ENCODE assay signal across 2 fruit fly cellular contexts in the genomic region with DNA sequence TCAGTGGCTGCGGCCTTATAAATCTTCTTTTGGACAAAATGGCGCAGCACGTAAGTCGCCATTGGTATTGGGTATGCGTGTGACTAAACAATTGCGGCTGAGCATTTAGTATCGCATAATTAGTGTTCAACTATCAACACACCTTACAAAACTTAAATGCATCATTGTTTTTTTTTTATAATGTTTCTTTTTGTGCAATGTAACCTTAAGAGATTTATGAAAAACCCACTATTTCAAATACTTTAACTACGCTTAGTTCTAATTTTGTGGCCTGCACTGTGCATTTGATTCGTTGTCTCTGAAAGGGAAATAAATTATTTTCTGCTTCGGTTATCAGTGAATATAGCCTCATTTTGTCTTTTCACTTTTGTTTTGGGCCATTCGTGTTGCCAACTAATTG.
A peak's percentile ranks its signal among the peaks of the same experiment; 100 is the strongest.
TF ChIP-seq lines count a peak whose summit lies in the region.

No protein-coding gene starts in this region.

TF ChIP-seq in whole organism, embryonic, 481 proteins besides CTCF, POLR2A, EP300 and RAD21 (continued from another document and continues in another):
- TF ChIP-seq CG13775 (GFP tag; optimal IDR thresholded peaks at IDR 0.05; lab: Kevin White, UChicago), result peak; percentile 46
- TF ChIP-seq Lhr (GFP tag; optimal IDR thresholded peaks at IDR 0.05; lab: Kevin White, UChicago), result no peak
- no peak for TF ChIP-seq CG3838 (GFP tag; optimal IDR thresholded peaks at IDR 0.05; lab: Kevin White, UChicago)
- TF ChIP-seq CG1529 (GFP tag; optimal IDR thresholded peaks at IDR 0.05; lab: Kevin White, UChicago), result peak; percentile 22
- 0 out of 3 replicates have a peak, but pooled peaks have one; percentile 46 for TF ChIP-seq H15 (GFP tag; IDR thresholded peaks at IDR 0.05; lab: Robert Waterston, UW)
- no peak for TF ChIP-seq CG31224 (GFP tag; IDR thresholded peaks at IDR 0.05; lab: Robert Waterston, UW)
- TF ChIP-seq CG33213 (GFP tag; optimal IDR thresholded peaks at IDR 0.05; lab: Kevin White, UChicago), result no peak
- 0 out of 2 replicates have a peak, but pooled peaks have one; percentile 29 for TF ChIP-seq CG6272 (GFP tag; IDR thresholded peaks at IDR 0.05; lab: Robert Waterston, UW)
- peak; percentile 56 for TF ChIP-seq grau (tag; optimal IDR thresholded peaks at IDR 0.05; lab: Kevin White, UChicago)
- peak; percentile 44 for TF ChIP-seq CG8924 (tag; optimal IDR thresholded peaks at IDR 0.05; lab: Kevin White, UChicago)
- TF ChIP-seq NfI (GFP tag; optimal IDR thresholded peaks at IDR 0.05; lab: Kevin White, UChicago), result peak; percentile 54
- no peak for TF ChIP-seq CG3065 (GFP tag; optimal IDR thresholded peaks at IDR 0.05; lab: Kevin White, UChicago)
- TF ChIP-seq phol (tag; optimal IDR thresholded peaks at IDR 0.05; lab: Kevin White, UChicago), result peak; percentile 77
- TF ChIP-seq unc-4 (GFP tag; IDR thresholded peaks at IDR 0.05; lab: Robert Waterston, UW; ENCODE audit: partially characterized antibody), result no peak
- no peak for TF ChIP-seq hb (GFP tag; IDR thresholded peaks at IDR 0.05; lab: Robert Waterston, UW; ENCODE audit: partially characterized antibody)
- peak; percentile 21 for TF ChIP-seq disco-r (GFP tag; optimal IDR thresholded peaks at IDR 0.05; lab: Kevin White, UChicago)
- peak; percentile 77 for TF ChIP-seq CG18599 (GFP tag; optimal IDR thresholded peaks at IDR 0.05; lab: Kevin White, UChicago)
- TF ChIP-seq odd (GFP tag; optimal IDR thresholded peaks at IDR 0.05; lab: Kevin White, UChicago), result peak; percentile 54
- no peak for TF ChIP-seq insv (GFP tag; optimal IDR thresholded peaks at IDR 0.05; lab: Kevin White, UChicago)
- no peak for TF ChIP-seq Gsc (GFP tag; IDR thresholded peaks at IDR 0.05; lab: Robert Waterston, UW)
- TF ChIP-seq wek (GFP tag; optimal IDR thresholded peaks at IDR 0.05; lab: Kevin White, UChicago), result no peak
- no peak for TF ChIP-seq CG8478 (optimal IDR thresholded peaks at IDR 0.05; lab: Kevin White, UChicago)
- peak; percentile 55 for TF ChIP-seq CG8388 (GFP tag; optimal IDR thresholded peaks at IDR 0.05; lab: Kevin White, UChicago)
- no peak for TF ChIP-seq CG18011 (GFP tag; optimal IDR thresholded peaks at IDR 0.05; lab: Kevin White, UChicago)
- no peak for TF ChIP-seq ERR (GFP tag; optimal IDR thresholded peaks at IDR 0.05; lab: Kevin White, UChicago)
- TF ChIP-seq Eip74EF (GFP tag; optimal IDR thresholded peaks at IDR 0.05; lab: Kevin White, UChicago), result peak in 1 of 2 experiments; percentile 28
- no peak for TF ChIP-seq repo (GFP tag; optimal IDR thresholded peaks at IDR 0.05; lab: Kevin White, UChicago)
- peak; percentile 40; the same call in 1 of the 2 replicates for TF ChIP-seq peb (GFP tag; IDR thresholded peaks at IDR 0.05; lab: Robert Waterston, UW)
- no peak for TF ChIP-seq p53 (GFP tag; optimal IDR thresholded peaks at IDR 0.05; lab: Kevin White, UChicago)
- no peak for TF ChIP-seq prd (optimal IDR thresholded peaks at IDR 0.05; lab: Kevin White, UChicago)
- peak; percentile 81 for TF ChIP-seq prd (GFP tag; IDR thresholded peaks at IDR 0.05; lab: Robert Waterston, UW)
- peak; percentile 61 for TF ChIP-seq Fer1 (GFP tag; optimal IDR thresholded peaks at IDR 0.05; lab: Kevin White, UChicago)
- TF ChIP-seq Oaz (GFP tag; IDR thresholded peaks at IDR 0.05; lab: Robert Waterston, UW), result no peak
- no peak for TF ChIP-seq CG16813 (GFP tag; IDR thresholded peaks at IDR 0.05; lab: Robert Waterston, UW; ENCODE audit: partially characterized antibody)
- TF ChIP-seq al (GFP tag; IDR thresholded peaks at IDR 0.05; lab: Robert Waterston, UW), result peak; percentile 30; the same call in 1 of the 2 replicates
- peak; percentile 4 for TF ChIP-seq CG2202 (tag; optimal IDR thresholded peaks at IDR 0.05; lab: Kevin White, UChicago)
- TF ChIP-seq crol (GFP tag; IDR thresholded peaks at IDR 0.05; lab: Robert Waterston, UW), result no peak
- no peak for TF ChIP-seq Aef1 (GFP tag; IDR thresholded peaks at IDR 0.05; lab: Robert Waterston, UW)
- TF ChIP-seq CG18476 (GFP tag; optimal IDR thresholded peaks at IDR 0.05; lab: Kevin White, UChicago), result no peak
- TF ChIP-seq CG12219 (GFP tag; optimal IDR thresholded peaks at IDR 0.05; lab: Kevin White, UChicago), result peak; percentile 61
- TF ChIP-seq CG11247 (GFP tag; IDR thresholded peaks at IDR 0.05; lab: Robert Waterston, UW), result no peak
- no peak for TF ChIP-seq CG9876 (GFP tag; optimal IDR thresholded peaks at IDR 0.05; lab: Kevin White, UChicago)
- no peak for TF ChIP-seq CG13287 (GFP tag; IDR thresholded peaks at IDR 0.05; lab: Robert Waterston, UW; ENCODE audit: partially characterized antibody)
- peak; percentile 62 for TF ChIP-seq H2.0 (GFP tag; IDR thresholded peaks at IDR 0.05; lab: Robert Waterston, UW)
- TF ChIP-seq Chrac-16 (GFP tag; optimal IDR thresholded peaks at IDR 0.05; lab: Kevin White, UChicago), result peak; percentile 54
- TF ChIP-seq CG11696 (GFP tag; IDR thresholded peaks at IDR 0.05; lab: Robert Waterston, UW), result peak; percentile 85
- peak; percentile 60 for TF ChIP-seq CG8089 (GFP tag; optimal IDR thresholded peaks at IDR 0.05; lab: Kevin White, UChicago)
- peak; percentile 60 for TF ChIP-seq cwo (GFP tag; optimal IDR thresholded peaks at IDR 0.05; lab: Kevin White, UChicago)
- TF ChIP-seq crc (GFP tag; optimal IDR thresholded peaks at IDR 0.05; lab: Kevin White, UChicago), result no peak
- TF ChIP-seq nmo (GFP tag; optimal IDR thresholded peaks at IDR 0.05; lab: Kevin White, UChicago), result peak; percentile 63
- TF ChIP-seq Nf-YB (GFP tag; optimal IDR thresholded peaks at IDR 0.05; lab: Kevin White, UChicago), result peak; percentile 38
- TF ChIP-seq sd (tag; optimal IDR thresholded peaks at IDR 0.05; lab: Kevin White, UChicago), result no peak
- peak; percentile 53 for TF ChIP-seq CG18262 (tag; optimal IDR thresholded peaks at IDR 0.05; lab: Kevin White, UChicago)
- TF ChIP-seq CG11723 (GFP tag; optimal IDR thresholded peaks at IDR 0.05; lab: Kevin White, UChicago), result no peak
- peak; percentile 23 for TF ChIP-seq Jarid2 (GFP tag; optimal IDR thresholded peaks at IDR 0.05; lab: Kevin White, UChicago)
- peak; percentile 69 for TF ChIP-seq BtbVII (GFP tag; optimal IDR thresholded peaks at IDR 0.05; lab: Kevin White, UChicago)
- TF ChIP-seq Dip3 (GFP tag; optimal IDR thresholded peaks at IDR 0.05; lab: Kevin White, UChicago), result peak; percentile 34
- no peak for TF ChIP-seq CG14965 (GFP tag; optimal IDR thresholded peaks at IDR 0.05; lab: Kevin White, UChicago; ENCODE audit: borderline replicate concordance)
- peak; percentile 58 for TF ChIP-seq salm (tag; optimal IDR thresholded peaks at IDR 0.05; lab: Kevin White, UChicago)
- peak; percentile 51 for TF ChIP-seq bab2 (GFP tag; optimal IDR thresholded peaks at IDR 0.05; lab: Kevin White, UChicago)
- no peak for TF ChIP-seq CG1792 (GFP tag; optimal IDR thresholded peaks at IDR 0.05; lab: Kevin White, UChicago)
- TF ChIP-seq Dfd (GFP tag; optimal IDR thresholded peaks at IDR 0.05; lab: Kevin White, UChicago), result no peak
- TF ChIP-seq CG11560 (tag; IDR thresholded peaks at IDR 0.05; lab: Robert Waterston, UW), result 0 out of 3 replicates have a peak, but pooled peaks have one; percentile 29

TF ChIP-seq in whole organism, prepupa, 60 proteins besides CTCF, POLR2A, EP300 and RAD21 (continued from another document):
- peak; percentile 14 for TF ChIP-seq fd59A (GFP tag; optimal IDR thresholded peaks at IDR 0.05; lab: Kevin White, UChicago)
- TF ChIP-seq CG9139 (GFP tag; optimal IDR thresholded peaks at IDR 0.05; lab: Kevin White, UChicago), result no peak
- peak; percentile 59 for TF ChIP-seq CG34406 (GFP tag; optimal IDR thresholded peaks at IDR 0.05; lab: Kevin White, UChicago)
- peak; percentile 8 for TF ChIP-seq CG6854 (GFP tag; optimal IDR thresholded peaks at IDR 0.05; lab: Kevin White, UChicago)
- TF ChIP-seq CG11902 (GFP tag; optimal IDR thresholded peaks at IDR 0.05; lab: Kevin White, UChicago), result peak; percentile 43
- peak; percentile 55 for TF ChIP-seq topi (GFP tag; optimal IDR thresholded peaks at IDR 0.05; lab: Kevin White, UChicago)
- no peak for TF ChIP-seq fkh (GFP tag; optimal IDR thresholded peaks at IDR 0.05; lab: Kevin White, UChicago)
- TF ChIP-seq CG31627 (GFP tag; optimal IDR thresholded peaks at IDR 0.05; lab: Kevin White, UChicago), result peak; percentile 78
- no peak for TF ChIP-seq CG16779 (tag; optimal IDR thresholded peaks at IDR 0.05; lab: Kevin White, UChicago)
- TF ChIP-seq dsx (GFP tag; optimal IDR thresholded peaks at IDR 0.05; lab: Kevin White, UChicago; ENCODE audit: poor library complexity, severe bottlenecking), result no peak
- peak; percentile 77; the same call in 2 of the 3 replicates for TF ChIP-seq CG8119 (GFP tag; IDR thresholded peaks at IDR 0.05; lab: Robert Waterston, UW)
- TF ChIP-seq Smox (GFP tag; optimal IDR thresholded peaks at IDR 0.05; lab: Kevin White, UChicago), result peak; percentile 53
- peak; percentile 57 for TF ChIP-seq CG6276 (GFP tag; optimal IDR thresholded peaks at IDR 0.05; lab: Kevin White, UChicago)
- peak; percentile 74 for TF ChIP-seq CG15336 (GFP tag; IDR thresholded peaks at IDR 0.05; lab: Robert Waterston, UW)
- TF ChIP-seq CG8632 (GFP tag; optimal IDR thresholded peaks at IDR 0.05; lab: Kevin White, UChicago), result peak; percentile 59
- peak; percentile 65 for TF ChIP-seq Eip75B (GFP tag; optimal IDR thresholded peaks at IDR 0.05; lab: Kevin White, UChicago)
- peak; percentile 42 for TF ChIP-seq Sox15 (GFP tag; optimal IDR thresholded peaks at IDR 0.05; lab: Kevin White, UChicago)
- TF ChIP-seq CG6792 (GFP tag; optimal IDR thresholded peaks at IDR 0.05; lab: Kevin White, UChicago), result peak; percentile 67
- TF ChIP-seq svp (GFP tag; lab: Kevin White, UChicago), result peak; percentile 79
- TF ChIP-seq Met (GFP tag; optimal IDR thresholded peaks at IDR 0.05; lab: Kevin White, UChicago), result peak; percentile 82
- TF ChIP-seq spab (GFP tag; optimal IDR thresholded peaks at IDR 0.05; lab: Kevin White, UChicago), result peak; percentile 49
- TF ChIP-seq CG11762 (GFP tag; optimal IDR thresholded peaks at IDR 0.05; lab: Kevin White, UChicago; ENCODE audit: insufficient read depth), result peak; percentile 47
- no peak for TF ChIP-seq CG11294 (GFP tag; IDR thresholded peaks at IDR 0.05; lab: Robert Waterston, UW)
- peak; percentile 46 for TF ChIP-seq Lpt (GFP tag; optimal IDR thresholded peaks at IDR 0.05; lab: Kevin White, UChicago)
- peak; percentile 80 for TF ChIP-seq esn (GFP tag; optimal IDR thresholded peaks at IDR 0.05; lab: Kevin White, UChicago)
- peak; percentile 64 for TF ChIP-seq CG3919 (GFP tag; optimal IDR thresholded peaks at IDR 0.05; lab: Kevin White, UChicago)
- TF ChIP-seq achi (GFP tag; optimal IDR thresholded peaks at IDR 0.05; lab: Kevin White, UChicago), result peak; percentile 60
- peak; percentile 86 for TF ChIP-seq Eip78C (GFP tag; lab: Kevin White, UChicago)
- TF ChIP-seq CG6163 (GFP tag; IDR thresholded peaks at IDR 0.05; lab: Robert Waterston, UW), result peak; percentile 62
- TF ChIP-seq Ets96B (tag; optimal IDR thresholded peaks at IDR 0.05; lab: Kevin White, UChicago), result peak; percentile 32
- peak; percentile 54 for TF ChIP-seq cyc (GFP tag; optimal IDR thresholded peaks at IDR 0.05; lab: Kevin White, UChicago)
- peak in 1 of 2 experiments; percentile 29 for TF ChIP-seq salr (GFP tag; optimal IDR thresholded peaks at IDR 0.05; lab: Kevin White, UChicago)
- peak in 1 of 2 experiments; percentile 7 for TF ChIP-seq ss (GFP tag; optimal IDR thresholded peaks at IDR 0.05; lab: Kevin White, UChicago)
- TF ChIP-seq dac (GFP tag; optimal IDR thresholded peaks at IDR 0.05; lab: Kevin White, UChicago), result peak; percentile 3
- peak; percentile 3 for TF ChIP-seq net (GFP tag; optimal IDR thresholded peaks at IDR 0.05; lab: Kevin White, UChicago)
- TF ChIP-seq Hr38 (GFP tag; optimal IDR thresholded peaks at IDR 0.05; lab: Kevin White, UChicago), result no peak
- no peak for TF ChIP-seq Gug (GFP tag; IDR thresholded peaks at IDR 0.05; lab: Robert Waterston, UW)
- peak; percentile 32 for TF ChIP-seq CG10631 (GFP tag; optimal IDR thresholded peaks at IDR 0.05; lab: Kevin White, UChicago)
- no peak for TF ChIP-seq Eip93F (GFP tag; optimal IDR thresholded peaks at IDR 0.05; lab: Kevin White, UChicago)
- peak; percentile 31 for TF ChIP-seq CG6808 (GFP tag; optimal IDR thresholded peaks at IDR 0.05; lab: Kevin White, UChicago)
